Fruit fly (Drosophila melanogaster) whole organism, embryonic: ENCODE results near the gene CG3815.

Source experiments
- Atf6 ChIP-seq: fragments of 200-800 bp; sonication (Bioruptor generic); IDR thresholded peaks from 2 replicates; pipeline ENCODE4 v1.3.6; 2022; ENCODE audit warnings: missing biosample characterization, missing genetic modification characterization
- Bgb ChIP-seq: fragments of 200-800 bp; sonication (Bioruptor generic); IDR thresholded peaks from 2 replicates; pipeline ENCODE4 v1.3.6; 2022; ENCODE audit warnings: missing biosample characterization, missing genetic modification characterization; ENCODE audit not compliant: partially characterized antibody
- BtbVII ChIP-seq: fragments of 200-800 bp; sonication (Bioruptor generic); optimal IDR thresholded peaks from 3 replicates; lab custom pipeline; 2017; ENCODE audit warnings: missing biosample characterization, mild to moderate bottlenecking, missing genetic modification characterization
- Bteb2 ChIP-seq: fragments of 200-800 bp; sonication (Bioruptor generic); optimal IDR thresholded peaks from 2 replicates; lab custom pipeline; 2016; ENCODE audit warnings: missing biosample characterization, missing genetic modification characterization
- CG10366 ChIP-seq: fragments of 200-800 bp; sonication (Bioruptor generic); IDR thresholded peaks from 2 replicates; pipeline ENCODE4 v1.3.6; 2022; ENCODE audit warnings: missing biosample characterization, missing genetic modification characterization
- CG11560 ChIP-seq: fragments of 200-800 bp; sonication (Bioruptor generic); IDR thresholded peaks from 3 replicates; pipeline ENCODE4 v1.3.6; 2022; ENCODE audit warnings: missing biosample characterization, missing genetic modification characterization
- CG13287 ChIP-seq: fragments of 200-800 bp; sonication (Bioruptor generic); IDR thresholded peaks from 2 replicates; pipeline ENCODE4 v1.3.6; 2022; ENCODE audit warnings: missing biosample characterization, missing genetic modification characterization; ENCODE audit not compliant: partially characterized antibody
- CG14050 ChIP-seq: fragments of 200-800 bp; sonication (Bioruptor generic); IDR thresholded peaks from 3 replicates; pipeline ENCODE4 v1.3.6; 2022; ENCODE audit warnings: missing biosample characterization, missing genetic modification characterization
- CG15073 ChIP-seq: fragments of 200-800 bp; sonication (Bioruptor generic); optimal IDR thresholded peaks from 2 replicates; lab custom pipeline; 2016; ENCODE audit warnings: missing biosample characterization, missing genetic modification characterization
- CG15601 ChIP-seq: fragments of 200-800 bp; sonication (Bioruptor generic); optimal IDR thresholded peaks from 3 replicates; lab custom pipeline; 2019; ENCODE audit warnings: missing biosample characterization, mild to moderate bottlenecking, missing genetic modification characterization, moderate library complexity
- CG15696 ChIP-seq: fragments of 200-800 bp; sonication (Bioruptor generic); optimal IDR thresholded peaks from 2 replicates; lab custom pipeline; 2019; ENCODE audit warnings: missing biosample characterization, mild to moderate bottlenecking, missing genetic modification characterization, moderate library complexity
- CG16779 ChIP-seq: fragments of 200-800 bp; sonication (Bioruptor generic); IDR thresholded peaks from 2 replicates; pipeline ENCODE4 v1.3.6; 2022; ENCODE audit warnings: missing biosample characterization, missing genetic modification characterization
- CG17361 ChIP-seq: fragments of 200-800 bp; sonication (Bioruptor generic); IDR thresholded peaks from 3 replicates; pipeline ENCODE4 v1.3.6; 2022; ENCODE audit warnings: missing biosample characterization, missing genetic modification characterization
- CG18599 ChIP-seq: fragments of 200-800 bp; sonication (Bioruptor generic); optimal IDR thresholded peaks from 3 replicates; lab custom pipeline; 2017; ENCODE audit warnings: missing biosample characterization, missing genetic modification characterization, mild to moderate bottlenecking, moderate library complexity, missing genetic modification reagents
- CG2116 ChIP-seq: fragments of 200-800 bp; sonication (Bioruptor generic); optimal IDR thresholded peaks from 3 replicates; lab custom pipeline; 2018; ENCODE audit warnings: missing biosample characterization, mild to moderate bottlenecking, missing genetic modification characterization
- CG2199 ChIP-seq: fragments of 200-800 bp; sonication (Bioruptor generic); IDR thresholded peaks from 3 replicates; pipeline ENCODE4 v1.3.6; 2022; ENCODE audit warnings: missing biosample characterization, missing genetic modification characterization
- CG42726 ChIP-seq: fragments of 200-800 bp; sonication (Bioruptor generic); IDR thresholded peaks from 2 replicates; pipeline ENCODE4 v1.3.6; 2022; ENCODE audit warnings: missing biosample characterization, missing genetic modification characterization; ENCODE audit not compliant: partially characterized antibody
- CG4404 ChIP-seq: fragments of 200-800 bp; sonication (Bioruptor generic); IDR thresholded peaks from 2 replicates; pipeline ENCODE4 v1.3.6; 2022; ENCODE audit warnings: missing biosample characterization, missing genetic modification characterization
- CG4617 ChIP-seq: fragments of 200-800 bp; sonication (Bioruptor generic); optimal IDR thresholded peaks from 3 replicates; lab custom pipeline; 2016; ENCODE audit warnings: missing biosample characterization, missing genetic modification characterization, borderline replicate concordance
- CG4820 ChIP-seq: fragments of 200-800 bp; sonication (Bioruptor generic); optimal IDR thresholded peaks from 3 replicates; lab custom pipeline; 2016; ENCODE audit warnings: missing biosample characterization, missing genetic modification characterization
- CG5953 ChIP-seq: fragments of 200-800 bp; sonication (Bioruptor generic); IDR thresholded peaks from 2 replicates; pipeline ENCODE4 v1.3.6; 2022; ENCODE audit warnings: missing biosample characterization, missing genetic modification characterization
- CG6175 ChIP-seq: fragments of 200-800 bp; sonication (Bioruptor generic); IDR thresholded peaks from 3 replicates; pipeline ENCODE4 v1.3.6; 2022; ENCODE audit warnings: missing biosample characterization, missing genetic modification characterization
- CG7839 ChIP-seq: fragments of 200-800 bp; sonication (Bioruptor generic); optimal IDR thresholded peaks from 3 replicates; lab custom pipeline; 2018; ENCODE audit warnings: missing biosample characterization, mild to moderate bottlenecking, missing genetic modification characterization, moderate library complexity
- CG9727 ChIP-seq: fragments of 200-800 bp; sonication (Bioruptor generic); optimal IDR thresholded peaks from 3 replicates; lab custom pipeline; 2017; ENCODE audit warnings: missing biosample characterization, mild to moderate bottlenecking, missing genetic modification characterization
- CG9932 ChIP-seq: fragments of 200-800 bp; sonication (Bioruptor generic); IDR thresholded peaks from 2 replicates; pipeline ENCODE4 v1.3.6; 2022; ENCODE audit warnings: missing biosample characterization, missing genetic modification characterization
- Dek ChIP-seq: fragments of 200-800 bp; sonication (Bioruptor generic); optimal IDR thresholded peaks from 3 replicates; lab custom pipeline; 2019; ENCODE audit warnings: missing biosample characterization, mild to moderate bottlenecking, missing genetic modification characterization, moderate library complexity
- Dll ChIP-seq: fragments of 200-800 bp; sonication (Bioruptor generic); IDR thresholded peaks from 4 replicates; pipeline ENCODE4 v1.3.6; 2022; ENCODE audit warnings: missing biosample characterization, missing genetic modification characterization; ENCODE audit not compliant: partially characterized antibody
- HLH3B ChIP-seq: fragments of 200-800 bp; sonication (Bioruptor generic); IDR thresholded peaks from 2 replicates; pipeline ENCODE4 v1.3.6; 2022; ENCODE audit warnings: missing biosample characterization, missing genetic modification characterization
- Hmx ChIP-seq: fragments of 200-800 bp; sonication (Bioruptor generic); optimal IDR thresholded peaks from 2 replicates; lab custom pipeline; 2016; ENCODE audit warnings: missing biosample characterization, missing genetic modification characterization
- Lhr ChIP-seq: fragments of 200-800 bp; sonication (Bioruptor generic); optimal IDR thresholded peaks from 3 replicates; lab custom pipeline; 2017; ENCODE audit warnings: mild to moderate bottlenecking, missing biosample characterization, missing genetic modification reagents, missing genetic modification characterization
- Pdp1 ChIP-seq, 2 experiments: fragments of 200-800 bp; sonication (Bioruptor generic); optimal IDR thresholded peaks; 3 replicates each; lab custom pipeline; 2016; ENCODE audit warnings: missing biosample characterization in 2 of 2, missing genetic modification characterization in 2 of 2, mild to moderate bottlenecking in 1 of 2, moderate library complexity in 1 of 2
- Sox100B ChIP-seq: fragments of 200-800 bp; sonication (Bioruptor generic); optimal IDR thresholded peaks from 3 replicates; lab custom pipeline; 2018; ENCODE audit warnings: missing biosample characterization, mild to moderate bottlenecking, missing genetic modification characterization
- Ssrp ChIP-seq: fragments of 200-800 bp; sonication (Bioruptor generic); optimal IDR thresholded peaks from 2 replicates; lab custom pipeline; 2018; ENCODE audit warnings: missing biosample characterization, mild to moderate bottlenecking, missing genetic modification characterization, moderate library complexity
- abd-A ChIP-seq: fragments of 200-800 bp; sonication (Bioruptor generic); optimal IDR thresholded peaks from 3 replicates; lab custom pipeline; 2019; ENCODE audit warnings: missing biosample characterization, mild to moderate bottlenecking, missing genetic modification characterization, moderate library complexity
- bowl ChIP-seq: fragments of 200-800 bp; sonication (Bioruptor generic); IDR thresholded peaks from 2 replicates; pipeline ENCODE4 v1.3.6; 2022; ENCODE audit warnings: missing biosample characterization, missing genetic modification characterization
- corto ChIP-seq: fragments of 200-800 bp; sonication (Bioruptor generic); optimal IDR thresholded peaks from 2 replicates; lab custom pipeline; 2016; ENCODE audit warnings: missing biosample characterization, mild to moderate bottlenecking, missing genetic modification characterization, moderate library complexity
- da ChIP-seq: fragments of 200-800 bp; sonication (Bioruptor generic); optimal IDR thresholded peaks from 2 replicates; lab custom pipeline; 2016; ENCODE audit warnings: missing biosample characterization, missing genetic modification characterization
- dimm ChIP-seq: fragments of 200-800 bp; sonication (Bioruptor generic); IDR thresholded peaks from 2 replicates; pipeline ENCODE4 v1.3.6; 2022; ENCODE audit warnings: missing biosample characterization, missing genetic modification characterization
- dysf ChIP-seq: fragments of 200-800 bp; sonication (Bioruptor generic); IDR thresholded peaks from 3 replicates; pipeline ENCODE4 v1.3.6; 2022; ENCODE audit warnings: missing biosample characterization, missing genetic modification characterization
- en ChIP-seq: fragments of 200-800 bp; sonication (Bioruptor generic); optimal IDR thresholded peaks from 2 replicates; lab custom pipeline; 2016; ENCODE audit warnings: missing biosample characterization, missing genetic modification characterization
- gsb ChIP-seq: fragments of 200-800 bp; sonication (Bioruptor generic); IDR thresholded peaks from 2 replicates; pipeline ENCODE4 v1.3.6; 2022; ENCODE audit warnings: missing biosample characterization, missing genetic modification characterization
- insv ChIP-seq, 2 experiments: fragments of 200-800 bp; sonication (Bioruptor generic); optimal IDR thresholded peaks; 3 replicates each; lab custom pipeline; 2016 to 2018; ENCODE audit warnings: missing biosample characterization in 2 of 2, missing genetic modification characterization in 2 of 2
- maf-S ChIP-seq: fragments of 200-800 bp; sonication (Bioruptor generic); optimal IDR thresholded peaks from 2 replicates; lab custom pipeline; 2016; ENCODE audit warnings: missing biosample characterization, missing genetic modification characterization
- nerfin-1 ChIP-seq: fragments of 200-800 bp; sonication (Bioruptor generic); optimal IDR thresholded peaks from 3 replicates; lab custom pipeline; 2019; ENCODE audit warnings: missing biosample characterization, mild to moderate bottlenecking, missing genetic modification characterization, moderate library complexity
- nom ChIP-seq: fragments of 200-800 bp; sonication (Bioruptor generic); optimal IDR thresholded peaks from 2 replicates; lab custom pipeline; 2017; ENCODE audit warnings: missing biosample characterization, missing genetic modification characterization, mild to moderate bottlenecking, moderate library complexity, missing genetic modification reagents
- seq ChIP-seq: fragments of 200-800 bp; sonication (Bioruptor generic); IDR thresholded peaks from 2 replicates; pipeline ENCODE4 v1.3.6; 2022; ENCODE audit warnings: missing biosample characterization, missing genetic modification characterization
- tll ChIP-seq, 2 experiments: fragments of 200-800 bp in 1 of 2; fragments of >200 bp in 1 of 2; sonication (Bioruptor generic) in 1 of 2; optimal IDR thresholded peaks; 2 replicates each; lab custom pipeline; 2017 to 2019; ENCODE audit warnings: missing biosample characterization in 2 of 2, missing genetic modification characterization in 2 of 2, mild to moderate bottlenecking in 1 of 2, moderate library complexity in 1 of 2
- unc-4 ChIP-seq: fragments of 200-800 bp; sonication (Bioruptor generic); IDR thresholded peaks from 2 replicates; pipeline ENCODE4 v1.3.6; 2022; ENCODE audit warnings: missing biosample characterization, missing genetic modification characterization; ENCODE audit not compliant: partially characterized antibody
- wdn ChIP-seq: fragments of 200-800 bp; sonication (Bioruptor generic); IDR thresholded peaks from 2 replicates; pipeline ENCODE4 v1.3.6; 2022; ENCODE audit warnings: missing biosample characterization, missing genetic modification characterization

Gene CG3815

DNA sequence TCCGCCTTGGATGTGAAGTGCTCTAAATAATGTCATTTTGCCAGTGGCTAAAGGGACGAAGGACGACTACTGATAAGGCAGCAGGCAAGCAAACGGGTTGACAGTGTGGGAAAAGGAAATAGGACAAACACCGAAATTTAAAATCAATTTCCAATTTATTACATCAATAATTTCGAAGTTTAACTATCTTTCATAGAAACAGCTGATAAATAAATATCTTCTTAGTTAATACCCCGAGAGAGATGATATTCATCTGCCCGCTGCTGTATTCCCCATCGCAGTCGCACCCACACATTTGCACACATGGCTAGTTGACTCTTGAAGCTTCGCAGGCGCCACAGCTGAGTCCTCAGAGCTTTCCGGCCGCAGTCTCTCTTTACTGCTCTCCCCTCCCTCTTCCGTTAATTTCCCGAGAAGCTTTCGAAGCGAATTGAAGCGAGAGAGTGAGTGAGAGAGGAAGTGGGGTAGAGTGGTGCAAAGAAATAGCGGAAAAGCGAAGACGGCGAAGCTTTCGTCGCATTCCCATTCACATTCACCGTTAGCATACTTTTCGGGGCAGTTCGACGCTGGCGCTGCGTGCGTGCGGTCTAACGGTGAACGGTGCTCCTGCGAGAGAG is 21.8 kb downstream of the CG3815 start (continued):
- TF ChIP-seq Atf6 (GFP tag; lab: Robert Waterston, UW) (peak; percentile 83), CG18599 (GFP tag; lab: Kevin White, UChicago) (peak; percentile 90), wdn (peak; percentile 66), corto (no peak), CG15696 (tag; lab: Kevin White, UChicago) (no peak), da (GFP tag; lab: Kevin White, UChicago) (no peak), CG4404 (GFP tag; lab: Robert Waterston, UW) (peak; percentile 33; the same call in 1 of the 2 replicates), Dll (GFP tag; lab: Robert Waterston, UW) (no peak), Bteb2 (GFP tag; lab: Kevin White, UChicago) (no peak), CG6175 (GFP tag; lab: Robert Waterston, UW) (peak; percentile 44; the same call in 1 of the 3 replicates), CG11560 (tag; lab: Robert Waterston, UW) (0 out of 3 replicates have a peak, but pooled peaks have one; percentile 31), CG4820 (GFP tag; lab: Kevin White, UChicago) (peak; percentile 10), CG42726 (GFP tag; lab: Robert Waterston, UW) (no peak), Pdp1 (GFP tag; optimal IDR thresholded peaks at IDR 0.05; lab: Kevin White, UChicago) (peak in 1 of 2 experiments; percentile 25), maf-S (GFP tag; lab: Kevin White, UChicago) (peak; percentile 18), CG4617 (GFP tag; lab: Kevin White, UChicago) (no peak), CG9727 (GFP tag; lab: Kevin White, UChicago) (peak; percentile 57), CG9932 (GFP tag; lab: Robert Waterston, UW) (peak; percentile 69), CG14050 (GFP tag; lab: Robert Waterston, UW) (peak; percentile 60), Lhr (no peak), dimm (GFP tag; lab: Robert Waterston, UW) (0 out of 2 replicates have a peak, but pooled peaks have one; percentile 29), en (GFP tag; lab: Kevin White, UChicago) (no peak), CG17361 (GFP tag; lab: Robert Waterston, UW) (no peak; the same call in 2 of the 3 replicates), Dek (tag; lab: Kevin White, UChicago) (peak; percentile 55), BtbVII (GFP tag; lab: Kevin White, UChicago) (peak; percentile 51), Sox100B (GFP tag; lab: Kevin White, UChicago) (no peak), CG10366 (GFP tag; lab: Robert Waterston, UW) (peak; percentile 60), CG16779 (GFP tag; lab: Robert Waterston, UW) (no peak), seq (GFP tag; lab: Robert Waterston, UW) (peak; percentile 69), CG7839 (tag; lab: Kevin White, UChicago) (peak; percentile 76), unc-4 (GFP tag; lab: Robert Waterston, UW) (no peak), Bgb (GFP tag; lab: Robert Waterston, UW) (no peak), bowl (peak; percentile 53; the same call in 1 of the 2 replicates), abd-A (tag; lab: Kevin White, UChicago) (peak; percentile 50), CG2199 (GFP tag; lab: Robert Waterston, UW) (no peak), nom (no peak), nerfin-1 (tag; lab: Kevin White, UChicago) (peak; percentile 57), Hmx (GFP tag; lab: Kevin White, UChicago) (no peak), gsb (peak; percentile 21; the same call in 1 of the 2 replicates), Ssrp (tag; lab: Kevin White, UChicago) (no peak), dysf (GFP tag; lab: Robert Waterston, UW) (peak; percentile 82), CG13287 (no peak), HLH3B (GFP tag; lab: Robert Waterston, UW) (peak; percentile 74), CG5953 (GFP tag; lab: Robert Waterston, UW) (no peak), CG15601 (tag; lab: Kevin White, UChicago) (no peak), CG15073 (GFP tag; lab: Kevin White, UChicago) (no peak), CG2116 (no peak), insv (GFP tag; optimal IDR thresholded peaks at IDR 0.05; lab: Kevin White, UChicago) (no peak), tll (GFP tag; optimal IDR thresholded peaks at IDR 0.05; lab: Kevin White, UChicago) (no peak)
